Worm (Caenorhabditis elegans): ENCODE data around the gene C50A2.3.
A peak's percentile ranks its signal among the peaks of the same experiment; 100 is the strongest.

C50A2.3 gene

ce11 chrIV:1104007-1104406 is 53.8 kb downstream of the C50A2.3 start:
- TF ChIP-seq hsf-1 (GFP tag; IDR thresholded peaks at IDR 0.05) (peak; percentile 71), mcd-1 (GFP tag; IDR thresholded peaks at IDR 0.05) (peak; percentile 32; the same call in 1 of the 2 replicates), madf-6 (GFP tag; IDR thresholded peaks at IDR 0.05) (peak; percentile 67), madf-8 (GFP tag; conservative IDR thresholded peaks at IDR 0.05) (peak; percentile 33; the same call in 1 of the 2 replicates)

ce11 chrIV:1097153-1097552 is 60.7 kb downstream of the C50A2.3 start, which contains the start of gene cox-18:
cox-18 (plus strand) TSS chrIV:1097453.
- no peak for TF ChIP-seq Y95B8A.8 (GFP tag; IDR thresholded peaks at IDR 0.05)
- TF ChIP-seq Y53F4B.3 (GFP tag; IDR thresholded peaks at IDR 0.05): no peak
- TF ChIP-seq snpc-4 (GFP tag; optimal IDR thresholded peaks at IDR 0.05): no peak
- TF ChIP-seq snpc-4 (tag; optimal IDR thresholded peaks at IDR 0.05): no peak
- TF ChIP-seq ztf-26 (tag; optimal IDR thresholded peaks at IDR 0.05): no peak
- TF ChIP-seq let-526 (GFP tag; IDR thresholded peaks at IDR 0.05): no peak
- no peak for TF ChIP-seq let-607 (tag; optimal IDR thresholded peaks at IDR 0.05)
- no peak for TF ChIP-seq mes-4 (tag; optimal IDR thresholded peaks at IDR 0.05)
- no peak for TF ChIP-seq ceh-40 (GFP tag; IDR thresholded peaks at IDR 0.05)
- TF ChIP-seq die-1 (tag; optimal IDR thresholded peaks at IDR 0.05): no peak
- no peak for TF ChIP-seq rcor-1 (GFP tag; IDR thresholded peaks at IDR 0.05)

- TF ChIP-seq dpff-1 (tag; optimal IDR thresholded peaks at IDR 0.05) (no peak), egrh-3 (GFP tag; IDR thresholded peaks at IDR 0.05) (peak; percentile 48; the same call in 1 of the 2 replicates), tlf-1 (GFP tag; optimal IDR thresholded peaks at IDR 0.05) (no peak), zfh-2 (GFP tag; conservative IDR thresholded peaks at IDR 0.05) (peak; percentile 83)
Measured at ce11 chrIV:1096154-1096553, 61.7 kb downstream of the C50A2.3 start.
